Worm (Caenorhabditis elegans) whole organism, L3 larva: ENCODE data around the gene Y39G8B.13.
A peak's percentile ranks its signal among the peaks of the same experiment; 100 is the strongest.

Experiments
- R02D3.7 ChIP-seq: fragments of 150-350 bp; optimal IDR thresholded peaks from 2 replicates; lab custom pipeline; 2014; ENCODE audit warnings: missing biosample characterization, missing genetic modification characterization
- ZK546.5 ChIP-seq: sonication (generic microtip); optimal IDR thresholded peaks from 2 replicates; lab custom pipeline; 2017; ENCODE audit warnings: missing biosample characterization, missing genetic modification characterization
- ama-1 ChIP-seq: fragments of 150-350 bp; optimal IDR thresholded peaks from 2 replicates; lab custom pipeline; 2018
- ceh-16 ChIP-seq: sonication (generic microtip); optimal IDR thresholded peaks from 2 replicates; lab custom pipeline; 2017; ENCODE audit warnings: missing biosample characterization, missing genetic modification characterization
- ceh-28 ChIP-seq: fragments of 150-350 bp; optimal IDR thresholded peaks from 2 replicates; lab custom pipeline; 2014; ENCODE audit warnings: missing biosample characterization, missing genetic modification reagents, missing genetic modification characterization
- ceh-82 ChIP-seq: fragments of 150-350 bp; optimal IDR thresholded peaks from 2 replicates; lab custom pipeline; 2014; ENCODE audit warnings: missing biosample characterization, missing genetic modification characterization
- ceh-9 ChIP-seq: sonication (generic microtip); optimal IDR thresholded peaks from 2 replicates; lab custom pipeline; 2018; ENCODE audit warnings: missing biosample characterization, missing genetic modification characterization
- daf-12 ChIP-seq: fragments of 150-350 bp; optimal IDR thresholded peaks from 2 replicates; lab custom pipeline; 2014; ENCODE audit warnings: missing biosample characterization, missing genetic modification reagents, missing genetic modification characterization
- egl-27 ChIP-seq: sonication (generic microtip); optimal IDR thresholded peaks from 4 replicates; lab custom pipeline; 2017; ENCODE audit warnings: missing biosample characterization, missing genetic modification reagents, missing genetic modification characterization
- egl-5 ChIP-seq: fragments of 150-350 bp; optimal IDR thresholded peaks from 2 replicates; lab custom pipeline; 2017; ENCODE audit warnings: missing biosample characterization, missing genetic modification reagents, missing genetic modification characterization, inconsistent platforms
- elt-1 ChIP-seq: fragments of 150-350 bp; optimal IDR thresholded peaks from 2 replicates; lab custom pipeline; 2014; ENCODE audit warnings: missing biosample characterization, missing genetic modification characterization
- elt-2 ChIP-seq: sonication (generic microtip); optimal IDR thresholded peaks from 2 replicates; lab custom pipeline; 2016; ENCODE audit warnings: missing genetic modification reagents, mild to moderate bottlenecking, missing genetic modification characterization, missing compliant biosample characterization
- eor-1 ChIP-seq, 2 experiments: fragments of 150-350 bp; optimal IDR thresholded peaks; 2 replicates each; lab custom pipeline; 2014 to 2018; ENCODE audit warnings: missing biosample characterization in 2 of 2, missing genetic modification characterization in 2 of 2
- fkh-10 ChIP-seq: sonication (generic microtip); optimal IDR thresholded peaks from 2 replicates; lab custom pipeline; 2017; ENCODE audit warnings: missing biosample characterization, missing genetic modification reagents, missing genetic modification characterization
- fkh-2 ChIP-seq: fragments of 150-350 bp; optimal IDR thresholded peaks from 2 replicates; lab custom pipeline; 2014; ENCODE audit warnings: missing biosample characterization, missing genetic modification reagents, missing genetic modification characterization
- fos-1 ChIP-seq: fragments of 150-350 bp; optimal IDR thresholded peaks from 2 replicates; lab custom pipeline; 2014; ENCODE audit warnings: missing biosample characterization, missing genetic modification characterization
- hmg-11 ChIP-seq: sonication (generic microtip); optimal IDR thresholded peaks from 2 replicates; lab custom pipeline; 2016; ENCODE audit warnings: missing genetic modification characterization, missing compliant biosample characterization
- jun-1 ChIP-seq: fragments of 150-350 bp; optimal IDR thresholded peaks from 2 replicates; lab custom pipeline; 2014; ENCODE audit warnings: missing biosample characterization, missing genetic modification reagents, missing genetic modification characterization
- lin-15B ChIP-seq: fragments of 150-350 bp; optimal IDR thresholded peaks from 2 replicates; lab custom pipeline; 2014; ENCODE audit warnings: missing biosample characterization, missing genetic modification characterization
- lin-39 ChIP-seq: fragments of 150-350 bp; optimal IDR thresholded peaks from 2 replicates; lab custom pipeline; 2018; ENCODE audit warnings: missing biosample characterization, missing genetic modification reagents, missing genetic modification characterization
- mml-1 ChIP-seq: fragments of 150-350 bp; sonication (generic microtip); optimal IDR thresholded peaks from 3 replicates; lab custom pipeline; 2014; ENCODE audit warnings: missing biosample characterization, missing genetic modification characterization
- nfya-1 ChIP-seq: sonication (generic microtip); optimal IDR thresholded peaks from 2 replicates; lab custom pipeline; 2017; ENCODE audit warnings: missing genetic modification characterization, mild to moderate bottlenecking, missing compliant biosample characterization, antibody characterized with exemption, moderate library complexity; ENCODE audit not compliant: insufficient read depth
- nhr-12 ChIP-seq: fragments of 150-350 bp; optimal IDR thresholded peaks from 2 replicates; lab custom pipeline; 2014; ENCODE audit warnings: missing biosample characterization, missing genetic modification characterization
- nhr-23 ChIP-seq: fragments of 150-350 bp; optimal IDR thresholded peaks from 2 replicates; lab custom pipeline; 2014; ENCODE audit warnings: missing biosample characterization, missing genetic modification reagents, missing genetic modification characterization
- nhr-25 ChIP-seq: sonication (generic microtip); optimal IDR thresholded peaks from 2 replicates; lab custom pipeline; 2017; ENCODE audit warnings: missing biosample characterization, missing genetic modification characterization
- nhr-28 ChIP-seq: fragments of 150-350 bp; optimal IDR thresholded peaks from 2 replicates; lab custom pipeline; 2014; ENCODE audit warnings: missing biosample characterization, missing genetic modification characterization
- nhr-67 ChIP-seq: fragments of 150-350 bp; optimal IDR thresholded peaks from 2 replicates; lab custom pipeline; 2014; ENCODE audit warnings: missing biosample characterization, missing genetic modification characterization
- nhr-77 ChIP-seq: fragments of 150-350 bp; optimal IDR thresholded peaks from 2 replicates; lab custom pipeline; 2014; ENCODE audit warnings: missing biosample characterization, missing genetic modification characterization
- pha-4 ChIP-seq: fragments of 150-350 bp; optimal IDR thresholded peaks from 2 replicates; lab custom pipeline; 2014; ENCODE audit warnings: missing biosample characterization, missing genetic modification reagents, missing genetic modification characterization
- pqm-1 ChIP-seq: fragments of 150-350 bp; optimal IDR thresholded peaks from 2 replicates; lab custom pipeline; 2017; ENCODE audit warnings: missing biosample characterization, missing genetic modification characterization, inconsistent platforms
- sea-2 ChIP-seq: fragments of 150-350 bp; sonication (generic microtip); optimal IDR thresholded peaks from 4 replicates; lab custom pipeline; 2014; ENCODE audit warnings: missing biosample characterization, missing genetic modification reagents, missing genetic modification characterization
- skn-1 ChIP-seq: fragments of 150-350 bp; optimal IDR thresholded peaks from 2 replicates; lab custom pipeline; 2014; ENCODE audit warnings: missing biosample characterization, missing genetic modification characterization
- snpc-4 ChIP-seq: fragments of 150-350 bp; optimal IDR thresholded peaks from 2 replicates; lab custom pipeline; 2014; ENCODE audit warnings: missing biosample characterization, missing genetic modification characterization
- tbx-2 ChIP-seq: sonication (generic microtip); optimal IDR thresholded peaks from 2 replicates; lab custom pipeline; 2016; ENCODE audit warnings: mild to moderate bottlenecking, missing genetic modification characterization, missing compliant biosample characterization
- unc-62 ChIP-seq: fragments of 150-350 bp; sonication (generic microtip); optimal IDR thresholded peaks from 4 replicates; lab custom pipeline; 2014; ENCODE audit warnings: missing biosample characterization, missing genetic modification reagents, missing genetic modification characterization
- zag-1 ChIP-seq: fragments of 150-350 bp; optimal IDR thresholded peaks from 2 replicates; lab custom pipeline; 2014; ENCODE audit warnings: missing biosample characterization, missing genetic modification characterization
- ztf-11 ChIP-seq: fragments of 150-350 bp; optimal IDR thresholded peaks from 2 replicates; lab custom pipeline; 2014; ENCODE audit warnings: missing biosample characterization, missing genetic modification characterization

Y39G8B.13 gene

DNA sequence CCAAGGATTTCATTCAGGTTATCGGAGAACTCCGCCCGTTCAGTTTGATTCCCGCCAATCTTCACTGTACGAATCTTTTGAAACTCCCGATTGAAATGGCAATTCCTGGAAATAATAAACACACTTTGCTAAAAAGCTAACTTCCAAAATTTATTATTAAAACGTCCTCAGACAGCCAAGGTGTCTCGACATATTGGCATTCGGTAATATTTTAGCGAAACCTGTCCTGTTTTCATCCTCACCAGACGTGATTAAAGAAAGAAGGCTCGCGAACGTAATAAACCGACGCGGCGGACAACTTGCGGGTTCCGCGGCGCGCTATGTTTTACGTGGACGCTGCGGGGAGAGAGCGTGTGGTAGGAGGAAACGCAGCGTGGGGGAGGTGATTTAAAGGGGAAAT, 35.3 kb upstream of the Y39G8B.13 start (continued):
- TF ChIP-seq nhr-28 (tag; lab: Kevin White, UChicago): no peak
- peak; percentile 52 for TF ChIP-seq pha-4 (tag; lab: Kevin White, UChicago)
- TF ChIP-seq lin-39 (tag; lab: Kevin White, UChicago): peak; percentile 50
- no peak for TF ChIP-seq mml-1 (tag; lab: Kevin White, UChicago)
- TF ChIP-seq zag-1: no peak

DNA sequence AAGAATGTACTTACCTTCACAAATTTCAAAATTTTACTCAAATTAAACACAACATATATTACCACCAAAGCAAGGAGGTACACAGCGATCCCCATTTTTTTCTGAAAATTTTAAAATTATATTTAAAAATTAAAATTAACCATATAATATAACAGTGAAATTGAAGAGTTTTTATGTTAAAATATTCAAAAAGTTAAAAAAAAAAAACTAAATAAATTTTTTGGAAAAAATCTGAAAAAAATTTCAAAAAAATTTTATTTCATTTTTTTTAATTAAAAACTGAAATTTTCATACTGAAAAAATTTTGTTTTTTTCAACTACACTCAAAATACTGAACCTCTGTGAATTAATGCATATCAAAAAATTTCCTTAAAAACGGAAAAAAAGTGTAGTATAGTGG, 34.0 kb upstream of the Y39G8B.13 start, which contains the start of gene cyp-37A1:
TSS of gene cyp-37A1 (minus strand) at position 101 of the 400 bp plus-strand sequence.
- TF ChIP-seq lin-39 (tag; lab: Kevin White, UChicago) (no peak), nhr-12 (tag; lab: Kevin White, UChicago) (no peak), ceh-82 (tag; lab: Kevin White, UChicago) (no peak), ceh-9 (tag; lab: Kevin White, UChicago) (no peak), fos-1 (tag; lab: Kevin White, UChicago) (no peak), nhr-67 (tag; lab: Kevin White, UChicago) (no peak), ztf-11 (no peak), skn-1 (tag; lab: Kevin White, UChicago) (no peak), nfya-1 (tag; lab: Kevin White, UChicago) (no peak), hmg-11 (no peak), ZK546.5 (no peak), unc-62 (GFP tag; lab: Kevin White, UChicago) (no peak), eor-1 (tag; optimal IDR thresholded peaks at IDR 0.05; lab: Kevin White, UChicago) (no peak)

DNA sequence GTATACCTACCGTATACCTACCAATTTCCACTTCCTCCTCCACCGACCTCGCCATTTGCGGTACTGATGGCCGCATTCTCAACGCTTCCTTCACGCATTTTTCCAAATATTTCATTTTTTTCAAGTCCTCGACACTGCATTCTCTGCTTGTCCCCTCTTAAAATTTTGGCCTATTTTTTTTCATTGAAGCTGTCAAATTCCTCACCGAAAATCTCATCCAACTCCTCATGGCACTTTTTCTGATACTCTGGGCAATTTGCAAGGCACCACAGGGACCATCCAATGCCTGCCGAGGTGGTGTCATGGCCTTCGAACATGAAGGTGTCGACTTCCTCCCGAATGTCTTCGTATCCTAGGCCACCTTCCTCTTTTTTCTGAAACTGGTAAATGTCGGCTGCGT, 31.8 kb upstream of the Y39G8B.13 start:
- TF ChIP-seq fkh-10 (GFP tag; lab: Kevin White, UChicago) (no peak), tbx-2 (no peak), ama-1 (lab: Kevin White, UChicago) (no peak)
- TF ChIP-seq, all 47 proteins: peak for 0

DNA sequence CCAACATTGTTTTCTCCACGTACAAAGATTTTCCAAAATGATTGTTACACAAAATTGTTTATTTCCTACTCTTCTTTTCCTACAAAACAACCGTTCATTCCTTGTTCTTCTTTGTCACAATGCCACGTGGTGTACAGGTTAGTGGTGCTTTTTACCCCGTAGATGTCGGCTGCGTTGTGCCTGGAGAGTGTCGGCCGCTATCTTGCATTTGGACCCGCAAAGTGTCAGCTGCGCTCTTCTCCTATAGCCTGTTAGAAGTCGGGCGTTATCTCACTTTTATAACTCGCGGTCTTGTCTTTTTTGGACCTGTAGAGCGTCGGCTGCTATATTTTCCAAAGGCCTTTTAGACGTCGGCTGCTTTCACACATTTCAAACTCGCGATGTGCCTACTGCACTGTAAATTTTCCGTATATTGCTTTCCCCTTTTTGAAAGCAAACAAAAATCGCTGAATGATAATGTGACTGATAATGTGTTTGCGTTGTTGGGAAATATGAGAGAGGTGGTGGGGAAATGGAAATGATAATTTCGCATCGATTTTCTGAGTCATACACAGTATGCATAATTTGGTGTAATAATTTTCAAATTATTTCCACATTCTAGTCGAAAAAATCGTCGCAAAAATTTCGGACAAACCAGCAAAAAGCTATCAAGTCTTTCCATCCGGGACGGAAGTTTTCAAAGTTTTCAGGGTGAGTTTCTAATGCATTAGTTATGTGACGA, 28.0 kb upstream of the Y39G8B.13 start, which contains the start of gene F01D5.8:
TSS of gene F01D5.8 (plus strand) at position 51 of the 721 bp plus-strand sequence.
- TF ChIP-seq nhr-77 (tag; lab: Kevin White, UChicago): no peak
- TF ChIP-seq fos-1 (tag; lab: Kevin White, UChicago): no peak
- TF ChIP-seq snpc-4 (tag; lab: Kevin White, UChicago): peak; percentile 17
- TF ChIP-seq sea-2: no peak
- peak; percentile 45 for TF ChIP-seq elt-2 (tag; lab: Kevin White, UChicago)
- TF ChIP-seq lin-15B (tag; lab: Kevin White, UChicago): no peak
- TF ChIP-seq, all 47 proteins: peak for 2

DNA sequence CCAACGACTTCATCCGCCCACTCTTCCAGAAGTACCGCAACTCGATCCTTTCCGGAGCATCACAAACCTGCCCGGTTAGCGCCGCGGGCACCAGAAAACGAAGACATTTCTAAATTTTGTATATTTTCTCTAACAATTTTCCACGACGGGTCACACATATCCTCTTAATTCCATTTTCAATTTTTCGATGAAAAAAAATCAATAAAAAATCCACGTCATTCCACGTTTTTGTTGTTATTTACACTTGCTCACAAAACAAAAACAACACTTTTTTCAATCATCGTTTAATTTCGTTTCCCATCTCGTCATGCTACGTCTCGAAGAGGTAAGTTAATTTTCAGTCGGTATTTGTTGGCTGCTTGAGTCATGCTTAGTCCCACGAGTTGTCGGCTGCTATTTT, 25.5 kb upstream of the Y39G8B.13 start, which contains the start of gene F01D5.7:
TSS of gene F01D5.7 (plus strand) at position 301 of the 400 bp plus-strand sequence.
- TF ChIP-seq jun-1 (tag; lab: Kevin White, UChicago) (no peak), fos-1 (tag; lab: Kevin White, UChicago) (no peak), nfya-1 (tag; lab: Kevin White, UChicago) (no peak), ceh-82 (tag; lab: Kevin White, UChicago) (no peak), R02D3.7 (tag; lab: Kevin White, UChicago) (no peak), nhr-12 (tag; lab: Kevin White, UChicago) (no peak), nhr-25 (tag; lab: Kevin White, UChicago) (no peak), nhr-28 (tag; lab: Kevin White, UChicago) (no peak), daf-12 (tag; lab: Kevin White, UChicago) (no peak), ceh-9 (tag; lab: Kevin White, UChicago) (no peak), zag-1 (no peak), fkh-2 (no peak), nhr-23 (tag; lab: Kevin White, UChicago) (no peak)

DNA sequence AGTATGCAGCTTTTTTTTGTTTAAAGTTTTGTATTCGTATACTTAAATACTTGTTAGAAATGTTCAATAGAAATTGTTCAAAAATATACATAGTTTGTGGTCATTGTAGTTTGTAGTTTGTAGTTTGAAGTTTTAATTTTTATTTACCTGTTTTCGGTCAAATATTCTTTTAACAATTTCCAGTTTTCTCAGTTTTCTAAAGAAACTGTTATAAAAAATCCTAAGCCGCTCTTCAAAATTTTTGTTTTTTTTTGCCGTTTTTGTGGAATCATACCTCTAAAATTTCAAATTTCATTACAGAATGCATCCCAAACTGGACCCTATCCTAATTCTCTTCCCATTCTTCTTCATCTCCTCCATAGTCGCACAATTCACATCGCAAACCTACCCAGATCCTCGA, 23.4 kb upstream of the Y39G8B.13 start, which contains the start of gene F01D5.6:
TSS of gene F01D5.6 (plus strand) at position 301 of the 400 bp plus-strand sequence.
- TF ChIP-seq ceh-16: no peak
- no peak for TF ChIP-seq egl-5
- TF ChIP-seq R02D3.7 (tag; lab: Kevin White, UChicago): no peak
- no peak for TF ChIP-seq ceh-82 (tag; lab: Kevin White, UChicago)
- TF ChIP-seq elt-1 (tag; lab: Kevin White, UChicago): no peak
- TF ChIP-seq nhr-23 (tag; lab: Kevin White, UChicago): no peak
- TF ChIP-seq ama-1 (lab: Kevin White, UChicago): no peak
- TF ChIP-seq nhr-67 (tag; lab: Kevin White, UChicago): no peak
- no peak for TF ChIP-seq jun-1 (tag; lab: Kevin White, UChicago)
- TF ChIP-seq ceh-9 (tag; lab: Kevin White, UChicago): no peak
- TF ChIP-seq pqm-1 (tag; lab: Kevin White, UChicago): no peak
- TF ChIP-seq egl-27 (tag; lab: Kevin White, UChicago): no peak
- no peak for TF ChIP-seq ceh-28
- no peak for TF ChIP-seq ztf-11
- TF ChIP-seq fos-1 (tag; lab: Kevin White, UChicago): no peak
- TF ChIP-seq eor-1 (tag; optimal IDR thresholded peaks at IDR 0.05; lab: Kevin White, UChicago): no peak
- no peak for TF ChIP-seq fkh-10 (GFP tag; lab: Kevin White, UChicago)
- no peak for TF ChIP-seq zag-1
- TF ChIP-seq daf-12 (tag; lab: Kevin White, UChicago): no peak
